Fruit fly (Drosophila melanogaster) whole organism, embryonic: ENCODE measurements around the gene CG17816.

Experiments used
- Adf1 ChIP-seq: fragments of 200-800 bp; sonication (Bioruptor generic); IDR thresholded peaks from 2 replicates; pipeline ENCODE4 v1.3.6; 2022; ENCODE audit warnings: missing biosample characterization, missing genetic modification characterization
- Awh ChIP-seq: fragments of 200-800 bp; sonication (Bioruptor generic); IDR thresholded peaks from 2 replicates; pipeline ENCODE4, ENCODE4 v1.3.6; 2022; ENCODE audit warnings: missing biosample characterization, missing genetic modification characterization
- CG10565 ChIP-seq: fragments of 200-800 bp; sonication (Bioruptor generic); optimal IDR thresholded peaks from 3 replicates; lab custom pipeline; 2016; ENCODE audit warnings: missing biosample characterization, mild to moderate bottlenecking, missing genetic modification characterization
- CG11093 ChIP-seq: fragments of 200-800 bp; sonication (Bioruptor generic); IDR thresholded peaks from 3 replicates; pipeline ENCODE4 v1.3.6; 2022; ENCODE audit warnings: missing biosample characterization, missing genetic modification characterization
- CG11247 ChIP-seq: fragments of 200-800 bp; sonication (Bioruptor generic); IDR thresholded peaks from 2 replicates; pipeline ENCODE4 v1.3.6; 2022; ENCODE audit warnings: missing biosample characterization, missing genetic modification characterization
- CG11723 ChIP-seq: fragments of 200-800 bp; sonication (Bioruptor generic); optimal IDR thresholded peaks from 2 replicates; lab custom pipeline; 2017; ENCODE audit warnings: missing biosample characterization, mild to moderate bottlenecking, missing genetic modification characterization
- CG12236 ChIP-seq: fragments of 200-800 bp; sonication (Bioruptor generic); optimal IDR thresholded peaks from 2 replicates; lab custom pipeline; 2016; ENCODE audit warnings: missing biosample characterization, missing genetic modification characterization
- CG1233 ChIP-seq: fragments of 200-800 bp; sonication (Bioruptor generic); optimal IDR thresholded peaks from 4 replicates; lab custom pipeline; 2018; ENCODE audit warnings: missing biosample characterization, mild to moderate bottlenecking, missing genetic modification characterization
- CG13424 ChIP-seq: fragments of 200-800 bp; sonication (Bioruptor generic); optimal IDR thresholded peaks from 2 replicates; lab custom pipeline; 2019; ENCODE audit warnings: missing biosample characterization, mild to moderate bottlenecking, missing genetic modification characterization, moderate library complexity
- CG14050 ChIP-seq: fragments of 200-800 bp; sonication (Bioruptor generic); IDR thresholded peaks from 3 replicates; pipeline ENCODE4 v1.3.6; 2022; ENCODE audit warnings: missing biosample characterization, missing genetic modification characterization
- CG15269 ChIP-seq: fragments of 200-800 bp; sonication (Bioruptor generic); optimal IDR thresholded peaks from 2 replicates; lab custom pipeline; 2018; ENCODE audit warnings: missing biosample characterization, mild to moderate bottlenecking, missing genetic modification characterization, moderate library complexity
- CG15479 ChIP-seq: fragments of 200-800 bp; sonication (Bioruptor generic); optimal IDR thresholded peaks from 3 replicates; lab custom pipeline; 2019; ENCODE audit warnings: missing biosample characterization, mild to moderate bottlenecking, missing genetic modification characterization, moderate library complexity
- CG17361 ChIP-seq: fragments of 200-800 bp; sonication (Bioruptor generic); IDR thresholded peaks from 3 replicates; pipeline ENCODE4 v1.3.6; 2022; ENCODE audit warnings: missing biosample characterization, missing genetic modification characterization
- CG18599 ChIP-seq: fragments of 200-800 bp; sonication (Bioruptor generic); optimal IDR thresholded peaks from 3 replicates; lab custom pipeline; 2017; ENCODE audit warnings: missing biosample characterization, missing genetic modification characterization, mild to moderate bottlenecking, moderate library complexity, missing genetic modification reagents
- CG2678 ChIP-seq: fragments of 200-800 bp; sonication (Bioruptor generic); optimal IDR thresholded peaks from 3 replicates; lab custom pipeline; 2019; ENCODE audit warnings: missing biosample characterization, mild to moderate bottlenecking, missing genetic modification characterization, moderate library complexity
- CG2712 ChIP-seq: fragments of 200-800 bp; optimal IDR thresholded peaks from 3 replicates; lab custom pipeline; 2019; ENCODE audit warnings: missing biosample characterization, mild to moderate bottlenecking, missing genetic modification characterization, moderate library complexity
- CG2889 ChIP-seq: fragments of 200-800 bp; sonication (Bioruptor generic); IDR thresholded peaks from 3 replicates; pipeline ENCODE4 v1.3.6; 2022; ENCODE audit warnings: missing biosample characterization, missing genetic modification characterization
- CG3163 ChIP-seq: fragments of 200-800 bp; sonication (Bioruptor generic); optimal IDR thresholded peaks from 3 replicates; lab custom pipeline; 2016; ENCODE audit warnings: missing biosample characterization, missing genetic modification characterization
- CG43689 ChIP-seq: fragments of 200-800 bp; sonication (Bioruptor generic); IDR thresholded peaks from 2 replicates; pipeline ENCODE4 v1.3.6; 2022; ENCODE audit warnings: missing biosample characterization, missing genetic modification characterization
- CG4424 ChIP-seq: fragments of 200-800 bp; sonication (Bioruptor generic); optimal IDR thresholded peaks from 3 replicates; lab custom pipeline; 2016; ENCODE audit warnings: missing biosample characterization, missing genetic modification characterization
- CG5245 ChIP-seq: fragments of 200-800 bp; sonication (Bioruptor generic); optimal IDR thresholded peaks from 3 replicates; lab custom pipeline; 2016; ENCODE audit warnings: missing biosample characterization, missing genetic modification characterization
- CG8944 ChIP-seq: fragments of 200-800 bp; sonication (Bioruptor generic); optimal IDR thresholded peaks from 3 replicates; lab custom pipeline; 2016; ENCODE audit warnings: missing biosample characterization, missing genetic modification characterization
- D19A ChIP-seq: fragments of 200-800 bp; optimal IDR thresholded peaks from 3 replicates; lab custom pipeline; 2019; ENCODE audit warnings: missing biosample characterization, mild to moderate bottlenecking, missing genetic modification characterization, moderate library complexity
- Dad ChIP-seq: fragments of 200-800 bp; sonication (Bioruptor generic); optimal IDR thresholded peaks from 3 replicates; lab custom pipeline; 2016; ENCODE audit warnings: missing biosample characterization, missing genetic modification characterization
- Dfd ChIP-seq, 2 experiments: fragments of >200 bp; optimal IDR thresholded peaks; 2 replicates each; lab custom pipeline; 2017; ENCODE audit warnings: missing biosample characterization in 2 of 2, missing genetic modification characterization in 2 of 2
- Doc3 ChIP-seq: fragments of 200-800 bp; sonication (Bioruptor generic); IDR thresholded peaks from 3 replicates; pipeline ENCODE4 v1.3.6; 2022; ENCODE audit warnings: missing biosample characterization, missing genetic modification characterization; ENCODE audit not compliant: partially characterized antibody
- Ets65A ChIP-seq: fragments of 200-800 bp; sonication (Bioruptor generic); peaks from one replicate; lab custom pipeline; 2016; ENCODE audit warnings: missing biosample characterization, missing genetic modification characterization
- Hmx ChIP-seq: fragments of 200-800 bp; sonication (Bioruptor generic); optimal IDR thresholded peaks from 2 replicates; lab custom pipeline; 2016; ENCODE audit warnings: missing biosample characterization, missing genetic modification characterization
- MBD-R2 ChIP-seq: fragments of 200-800 bp; sonication (Bioruptor generic); IDR thresholded peaks from 2 replicates; pipeline ENCODE4 v1.3.6; 2022; ENCODE audit warnings: missing biosample characterization, missing genetic modification characterization
- NFAT ChIP-seq: fragments of 200-800 bp; sonication (Bioruptor generic); IDR thresholded peaks from 2 replicates; pipeline ENCODE4 v1.3.6; 2022; ENCODE audit warnings: missing biosample characterization, missing genetic modification characterization
- NK7.1 ChIP-seq: fragments of 200-800 bp; sonication (Bioruptor generic); optimal IDR thresholded peaks from 3 replicates; lab custom pipeline; 2016; ENCODE audit warnings: missing biosample characterization, missing genetic modification characterization
- Sox100B ChIP-seq: fragments of 200-800 bp; sonication (Bioruptor generic); optimal IDR thresholded peaks from 3 replicates; lab custom pipeline; 2018; ENCODE audit warnings: missing biosample characterization, mild to moderate bottlenecking, missing genetic modification characterization
- Usf ChIP-seq: fragments of 200-800 bp; sonication (Bioruptor generic); optimal IDR thresholded peaks from 2 replicates; lab custom pipeline; 2017; ENCODE audit warnings: missing genotype, missing biosample characterization, missing genetic modification characterization
- al ChIP-seq: fragments of 200-800 bp; sonication (Bioruptor generic); IDR thresholded peaks from 2 replicates; pipeline ENCODE4 v1.3.6; 2022; ENCODE audit warnings: missing biosample characterization, missing genetic modification characterization
- amos ChIP-seq: fragments of 200-800 bp; sonication (Bioruptor generic); IDR thresholded peaks from 2 replicates; pipeline ENCODE4 v1.3.6; 2022; ENCODE audit warnings: missing biosample characterization, missing genetic modification characterization; ENCODE audit not compliant: partially characterized antibody
- bab2 ChIP-seq: fragments of 200-800 bp; sonication (Bioruptor generic); optimal IDR thresholded peaks from 2 replicates; lab custom pipeline; 2016; ENCODE audit warnings: missing biosample characterization, missing genetic modification characterization
- ewg ChIP-seq: fragments of 200-800 bp; sonication (Bioruptor generic); optimal IDR thresholded peaks from 3 replicates; lab custom pipeline; 2017; ENCODE audit warnings: mild to moderate bottlenecking, missing biosample characterization, missing genetic modification reagents, missing genetic modification characterization
- ind ChIP-seq: fragments of 200-800 bp; sonication (Bioruptor generic); optimal IDR thresholded peaks from 3 replicates; lab custom pipeline; 2016; ENCODE audit warnings: missing biosample characterization, missing genetic modification characterization
- lmd ChIP-seq: fragments of 200-800 bp; sonication (Bioruptor generic); IDR thresholded peaks from 2 replicates; pipeline ENCODE4 v1.3.6; 2022; ENCODE audit warnings: missing biosample characterization, missing genetic modification characterization
- mam ChIP-seq: fragments of 200-800 bp; sonication (Bioruptor generic); optimal IDR thresholded peaks from 3 replicates; lab custom pipeline; 2016; ENCODE audit warnings: missing biosample characterization, missing genetic modification characterization
- mirr ChIP-seq: fragments of 200-800 bp; sonication (Bioruptor generic); optimal IDR thresholded peaks from 3 replicates; lab custom pipeline; 2018; ENCODE audit warnings: missing biosample characterization, mild to moderate bottlenecking, missing genetic modification characterization
- otp ChIP-seq: fragments of 200-800 bp; sonication (Bioruptor generic); IDR thresholded peaks from 3 replicates; pipeline ENCODE4, ENCODE4 v1.3.6; 2022; ENCODE audit warnings: missing biosample characterization, missing genetic modification characterization
- pan ChIP-seq, 4 experiments: fragments of >200 bp in 3 of 4; fragments of 200-800 bp in 1 of 4; sonication (Bioruptor generic) in 1 of 4; optimal IDR thresholded peaks in 3 of 4; IDR thresholded peaks in 1 of 4; 2 replicates each; pipeline versions ENCODE4 v1.3.6 to Lab custom; 2017 to 2022; ENCODE audit warnings: missing biosample characterization in 2 of 4, missing genetic modification characterization in 2 of 4, mixed read lengths in 1 of 4
- psq ChIP-seq: fragments of 200-800 bp; sonication (Bioruptor generic); optimal IDR thresholded peaks from 2 replicates; lab custom pipeline; 2017; ENCODE audit warnings: missing biosample characterization, missing genetic modification characterization
- pum ChIP-seq: fragments of 200-800 bp; sonication (Bioruptor generic); optimal IDR thresholded peaks from 2 replicates; lab custom pipeline; 2016; ENCODE audit warnings: missing biosample characterization, missing genetic modification characterization
- slbo ChIP-seq: fragments of 200-800 bp; sonication (Bioruptor generic); IDR thresholded peaks from 2 replicates; pipeline ENCODE4 v1.3.6; 2022; ENCODE audit warnings: missing biosample characterization, missing genetic modification characterization
- tap ChIP-seq: fragments of 200-800 bp; optimal IDR thresholded peaks from 3 replicates; lab custom pipeline; 2019; ENCODE audit warnings: missing biosample characterization, mild to moderate bottlenecking, missing genetic modification characterization, moderate library complexity
- tna ChIP-seq: fragments of 200-800 bp; sonication (Bioruptor generic); IDR thresholded peaks from 2 replicates; pipeline ENCODE4 v1.3.6; 2022; ENCODE audit warnings: missing biosample characterization, missing genetic modification characterization; ENCODE audit not compliant: partially characterized antibody
- trem ChIP-seq: fragments of 200-800 bp; optimal IDR thresholded peaks from 3 replicates; lab custom pipeline; 2019; ENCODE audit warnings: missing biosample characterization, mild to moderate bottlenecking, missing genetic modification characterization, moderate library complexity
- twi ChIP-seq: fragments of 200-800 bp; optimal IDR thresholded peaks from 2 replicates; lab custom pipeline; 2019; ENCODE audit warnings: missing biosample characterization, mild to moderate bottlenecking, missing genetic modification characterization, moderate library complexity
- usp ChIP-seq: fragments of >200 bp; optimal IDR thresholded peaks from 2 replicates; lab custom pipeline; 2017; ENCODE audit warnings: missing biosample characterization, missing genetic modification characterization

The CG17816 gene

DNA sequence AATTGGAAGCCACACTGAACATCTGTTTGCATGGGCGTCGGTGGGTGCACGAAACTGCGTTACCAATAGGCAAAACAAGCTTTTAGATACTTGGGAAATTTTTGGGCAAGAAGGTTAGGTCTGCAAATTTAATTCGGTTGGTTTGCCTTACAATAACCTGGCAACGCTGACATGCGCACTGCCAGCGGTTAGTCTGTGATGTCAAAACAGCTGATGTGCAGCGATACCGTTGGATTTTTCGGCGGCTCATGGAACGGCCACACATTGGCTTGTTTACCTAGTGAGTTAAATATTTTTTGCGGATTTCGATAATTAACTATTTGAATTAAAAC is 292 bp upstream of the CG17816 start, which contains the start of gene ArgRS-m (continued):
- TF ChIP-seq Usf = peak; percentile 1
- TF ChIP-seq CG13424 (tag; lab: Kevin White, UChicago) = peak; percentile 37
- TF ChIP-seq CG43689 (GFP tag; lab: Robert Waterston, UW) = no peak
- TF ChIP-seq CG12236 (GFP tag; lab: Kevin White, UChicago) = no peak
- peak; percentile 99 for TF ChIP-seq ewg
- no peak for TF ChIP-seq D19A
- peak; percentile 67 for TF ChIP-seq ind
- TF ChIP-seq NK7.1 (GFP tag; lab: Kevin White, UChicago) = peak; percentile 16
- peak; percentile 40 for TF ChIP-seq CG2712
- peak; percentile 77 for TF ChIP-seq NFAT (GFP tag; lab: Robert Waterston, UW)
- no peak for TF ChIP-seq tna (GFP tag; lab: Robert Waterston, UW)
- TF ChIP-seq Awh (GFP tag; lab: Robert Waterston, UW) = no peak
- TF ChIP-seq Sox100B = no peak
- no peak; the same call in 2 of the 3 replicates for TF ChIP-seq CG17361 (GFP tag; lab: Robert Waterston, UW)
- no peak for TF ChIP-seq Dfd (GFP tag; optimal IDR thresholded peaks at IDR 0.05; lab: Kevin White, UChicago)
- TF ChIP-seq slbo (GFP tag; lab: Robert Waterston, UW) = peak; percentile 83
- TF ChIP-seq Hmx (GFP tag; lab: Kevin White, UChicago) = no peak
- TF ChIP-seq CG14050 (GFP tag; lab: Robert Waterston, UW) = no peak; the same call in 2 of the 3 replicates
- TF ChIP-seq CG4424 = no peak
- TF ChIP-seq Dad (GFP tag; lab: Kevin White, UChicago) = peak; percentile 46
- TF ChIP-seq CG1233 = no peak
- TF ChIP-seq CG11247 (GFP tag; lab: Robert Waterston, UW) = 0 out of 2 replicates have a peak, but pooled peaks have one; percentile 21
- no peak for TF ChIP-seq Doc3
- TF ChIP-seq CG2889 (GFP tag; lab: Robert Waterston, UW) = 0 out of 3 replicates have a peak, but pooled peaks have one; percentile 14
- peak; percentile 38 for TF ChIP-seq lmd (GFP tag; lab: Robert Waterston, UW)
- no peak; the same call in 2 of the 3 replicates for TF ChIP-seq otp (GFP tag; lab: Robert Waterston, UW)
- no peak for TF ChIP-seq pan (optimal IDR thresholded peaks at IDR 0.05; lab: Kevin White, UChicago)
- peak in 1 of 2 experiments; percentile 37 for TF ChIP-seq pan (GFP tag; optimal IDR thresholded peaks at IDR 0.05 in 1 of 2, IDR thresholded peaks at IDR 0.05 in 1 of 2)
- TF ChIP-seq CG2678 (tag; lab: Kevin White, UChicago) = peak; percentile 41
- TF ChIP-seq pum = no peak
- TF ChIP-seq Adf1 (GFP tag; lab: Robert Waterston, UW) = peak; percentile 23; the same call in 1 of the 2 replicates
- no peak; the same call in 1 of the 2 replicates for TF ChIP-seq amos (GFP tag; lab: Robert Waterston, UW)
- peak; percentile 16 for TF ChIP-seq CG11723 (GFP tag; lab: Kevin White, UChicago)
- no peak for TF ChIP-seq CG5245 (GFP tag; lab: Kevin White, UChicago)
- no peak for TF ChIP-seq usp
- peak; percentile 75 for TF ChIP-seq CG18599 (GFP tag; lab: Kevin White, UChicago)
- TF ChIP-seq trem (tag; lab: Kevin White, UChicago) = peak; percentile 79
- TF ChIP-seq CG15269 (tag; lab: Kevin White, UChicago) = peak; percentile 45
- no peak for TF ChIP-seq mirr (GFP tag; lab: Kevin White, UChicago)
- peak; percentile 45 for TF ChIP-seq CG8944 (GFP tag; lab: Kevin White, UChicago)
- peak; percentile 55 for TF ChIP-seq bab2 (GFP tag; lab: Kevin White, UChicago)
- TF ChIP-seq CG3163 = peak; percentile 58
- no peak for TF ChIP-seq CG15479 (GFP tag; lab: Kevin White, UChicago)
- peak; percentile 34 for TF ChIP-seq Ets65A (GFP tag; lab: Kevin White, UChicago)
- no peak for TF ChIP-seq CG10565 (GFP tag; lab: Kevin White, UChicago)
- no peak; the same call in 1 of the 2 replicates for TF ChIP-seq al
- no peak for TF ChIP-seq twi (tag; lab: Kevin White, UChicago)
- peak; percentile 66 for TF ChIP-seq mam (GFP tag; lab: Kevin White, UChicago)
- TF ChIP-seq MBD-R2 (GFP tag; lab: Robert Waterston, UW) = peak; percentile 93
- no peak for TF ChIP-seq CG11093 (GFP tag; lab: Robert Waterston, UW)
- TF ChIP-seq psq (GFP tag; lab: Kevin White, UChicago) = peak; percentile 28
- no peak for TF ChIP-seq tap (tag; lab: Kevin White, UChicago)
